Fruit fly (Drosophila melanogaster) whole organism, embryonic: Measurements from ENCODE around the gene ssp.
A peak's percentile ranks its signal among the peaks of the same experiment; 100 is the strongest.

Source experiments
- Aef1 ChIP-seq: fragments of 200-800 bp; sonication (Bioruptor generic); IDR thresholded peaks from 3 replicates; pipeline ENCODE4 v1.3.6; 2022; ENCODE audit warnings: missing biosample characterization, missing genetic modification characterization
- C15 ChIP-seq: fragments of 200-800 bp; sonication (Bioruptor generic); IDR thresholded peaks from 3 replicates; pipeline ENCODE4 v1.3.6; 2022; ENCODE audit warnings: missing biosample characterization, missing genetic modification characterization
- CG10209 ChIP-seq: fragments of 200-800 bp; sonication (Bioruptor generic); optimal IDR thresholded peaks from 3 replicates; lab custom pipeline; 2017; ENCODE audit warnings: missing biosample characterization, mild to moderate bottlenecking, missing genetic modification characterization, missing genetic modification reagents
- CG10267 ChIP-seq: fragments of 200-800 bp; sonication (Bioruptor generic); optimal IDR thresholded peaks from 2 replicates; lab custom pipeline; 2018; ENCODE audit warnings: missing biosample characterization, mild to moderate bottlenecking, missing genetic modification characterization, moderate library complexity
- CG10366 ChIP-seq: fragments of 200-800 bp; sonication (Bioruptor generic); IDR thresholded peaks from 2 replicates; pipeline ENCODE4 v1.3.6; 2022; ENCODE audit warnings: missing biosample characterization, missing genetic modification characterization
- CG10462 ChIP-seq: fragments of 200-800 bp; sonication (Bioruptor generic); optimal IDR thresholded peaks from 2 replicates; lab custom pipeline; 2016; ENCODE audit warnings: missing biosample characterization, missing genetic modification characterization
- CG10543 ChIP-seq: fragments of 200-800 bp; sonication (Bioruptor generic); optimal IDR thresholded peaks from 3 replicates; lab custom pipeline; 2017; ENCODE audit warnings: missing biosample characterization, mild to moderate bottlenecking, missing genetic modification characterization, moderate library complexity
- CG10654 ChIP-seq: fragments of 200-800 bp; sonication (Bioruptor generic); optimal IDR thresholded peaks from 2 replicates; lab custom pipeline; 2016; ENCODE audit warnings: missing biosample characterization, missing genetic modification characterization
- CG11093 ChIP-seq: fragments of 200-800 bp; sonication (Bioruptor generic); IDR thresholded peaks from 3 replicates; pipeline ENCODE4 v1.3.6; 2022; ENCODE audit warnings: missing biosample characterization, missing genetic modification characterization
- CG13296 ChIP-seq: fragments of 200-800 bp; sonication (Bioruptor generic); optimal IDR thresholded peaks from 3 replicates; lab custom pipeline; 2018; ENCODE audit warnings: missing biosample characterization, mild to moderate bottlenecking, missing genetic modification characterization
- CG15011 ChIP-seq: fragments of 200-800 bp; sonication (Bioruptor generic); optimal IDR thresholded peaks from 3 replicates; lab custom pipeline; 2018; ENCODE audit warnings: missing biosample characterization, mild to moderate bottlenecking, missing genetic modification characterization
- CG16813 ChIP-seq: fragments of 200-800 bp; sonication (Bioruptor generic); IDR thresholded peaks from 3 replicates; pipeline ENCODE4 v1.3.6; 2022; ENCODE audit warnings: missing biosample characterization, missing genetic modification characterization; ENCODE audit not compliant: partially characterized antibody
- CG17829 ChIP-seq: fragments of 200-800 bp; optimal IDR thresholded peaks from 2 replicates; lab custom pipeline; 2019; ENCODE audit warnings: missing biosample characterization, mild to moderate bottlenecking, missing genetic modification characterization, moderate library complexity
- CG32532 ChIP-seq: fragments of 200-800 bp; sonication (Bioruptor generic); IDR thresholded peaks from 2 replicates; pipeline ENCODE4 v1.3.6; 2022; ENCODE audit warnings: missing biosample characterization, missing genetic modification characterization
- CG3281 ChIP-seq: fragments of 200-800 bp; sonication (Bioruptor generic); optimal IDR thresholded peaks from 3 replicates; lab custom pipeline; 2017; ENCODE audit warnings: missing biosample characterization, mild to moderate bottlenecking, missing genetic modification characterization
- CG4360 ChIP-seq: fragments of 200-800 bp; sonication (Bioruptor generic); IDR thresholded peaks from 2 replicates; pipeline ENCODE4 v1.3.6; 2022; ENCODE audit warnings: missing biosample characterization, missing genetic modification characterization
- CG4617 ChIP-seq: fragments of 200-800 bp; sonication (Bioruptor generic); optimal IDR thresholded peaks from 3 replicates; lab custom pipeline; 2016; ENCODE audit warnings: missing biosample characterization, missing genetic modification characterization, borderline replicate concordance
- CG4707 ChIP-seq: fragments of 200-800 bp; sonication (Bioruptor generic); optimal IDR thresholded peaks from 2 replicates; lab custom pipeline; 2018; ENCODE audit warnings: missing biosample characterization, mild to moderate bottlenecking, missing genetic modification characterization, moderate library complexity
- CG4854 ChIP-seq: fragments of 200-800 bp; sonication (Bioruptor generic); optimal IDR thresholded peaks from 2 replicates; lab custom pipeline; 2016; ENCODE audit warnings: missing biosample characterization, missing genetic modification characterization, inconsistent platforms
- Doc2 ChIP-seq: fragments of 200-800 bp; sonication (Bioruptor generic); IDR thresholded peaks from 2 replicates; pipeline ENCODE4 v1.3.6; 2022; ENCODE audit warnings: missing biosample characterization, missing genetic modification characterization
- Doc3 ChIP-seq: fragments of 200-800 bp; sonication (Bioruptor generic); IDR thresholded peaks from 3 replicates; pipeline ENCODE4 v1.3.6; 2022; ENCODE audit warnings: missing biosample characterization, missing genetic modification characterization; ENCODE audit not compliant: partially characterized antibody
- E2f1 ChIP-seq: fragments of 200-800 bp; sonication (Bioruptor generic); IDR thresholded peaks from 2 replicates; pipeline ENCODE4 v1.3.6; 2022; ENCODE audit warnings: missing biosample characterization, missing genetic modification characterization
- Fer3 ChIP-seq: fragments of 200-800 bp; sonication (Bioruptor generic); optimal IDR thresholded peaks from 2 replicates; lab custom pipeline; 2018; ENCODE audit warnings: missing biosample characterization, mild to moderate bottlenecking, missing genetic modification characterization, moderate library complexity
- HLH3B ChIP-seq: fragments of 200-800 bp; sonication (Bioruptor generic); IDR thresholded peaks from 2 replicates; pipeline ENCODE4 v1.3.6; 2022; ENCODE audit warnings: missing biosample characterization, missing genetic modification characterization
- Hey ChIP-seq: fragments of 200-800 bp; sonication (Bioruptor generic); optimal IDR thresholded peaks from 3 replicates; lab custom pipeline; 2018; ENCODE audit warnings: missing biosample characterization, mild to moderate bottlenecking, missing genetic modification characterization
- Hr51 ChIP-seq, 2 experiments: fragments of 200-800 bp; sonication (Bioruptor generic); optimal IDR thresholded peaks; 2 replicates in 1 of 2; 3 replicates in 1 of 2; lab custom pipeline; 2016 to 2018; ENCODE audit warnings: missing biosample characterization in 2 of 2, missing genetic modification characterization in 2 of 2, mild to moderate bottlenecking in 1 of 2, moderate library complexity in 1 of 2
- Meics ChIP-seq: fragments of 200-800 bp; sonication (Bioruptor generic); optimal IDR thresholded peaks from 2 replicates; lab custom pipeline; 2017; ENCODE audit warnings: missing biosample characterization, mild to moderate bottlenecking, missing genetic modification characterization
- Oaz ChIP-seq: fragments of 200-800 bp; sonication (Bioruptor generic); IDR thresholded peaks from 2 replicates; pipeline ENCODE4 v1.3.6; 2022; ENCODE audit warnings: missing biosample characterization, missing genetic modification characterization
- Rfx ChIP-seq: fragments of 200-800 bp; sonication (Bioruptor generic); IDR thresholded peaks from 2 replicates; pipeline ENCODE4 v1.3.6; 2022; ENCODE audit warnings: missing biosample characterization, missing genetic modification characterization
- Scr ChIP-seq: fragments of 200-800 bp; sonication (Bioruptor generic); IDR thresholded peaks from 2 replicates; pipeline ENCODE4 v1.3.6; 2022; ENCODE audit warnings: missing biosample characterization, missing genetic modification characterization; ENCODE audit not compliant: partially characterized antibody
- Trl ChIP-seq, 3 experiments: fragments of >200 bp in 2 of 3; fragments of 200-800 bp in 1 of 3; sonication (Bioruptor generic) in 1 of 3; optimal IDR thresholded peaks; 2 replicates in 1 of 3; 3 replicates in 2 of 3; lab custom pipeline; 2016 to 2017; ENCODE audit warnings: missing biosample characterization in 1 of 3, missing genetic modification characterization in 1 of 3
- Vsx1 ChIP-seq: fragments of 200-800 bp; sonication (Bioruptor generic); optimal IDR thresholded peaks from 2 replicates; lab custom pipeline; 2017; ENCODE audit warnings: missing biosample characterization, mild to moderate bottlenecking, missing genetic modification characterization, missing genetic modification reagents
- ap ChIP-seq: fragments of 200-800 bp; sonication (Bioruptor generic); IDR thresholded peaks from 2 replicates; pipeline ENCODE4 v1.3.6; 2022; ENCODE audit warnings: missing biosample characterization, missing genetic modification characterization
- ash1 ChIP-seq: fragments of 200-800 bp; sonication (Bioruptor generic); optimal IDR thresholded peaks from 2 replicates; lab custom pipeline; 2018; ENCODE audit warnings: missing biosample characterization, mild to moderate bottlenecking, missing genetic modification characterization
- ci ChIP-seq: fragments of 200-800 bp; sonication (Bioruptor generic); IDR thresholded peaks from 3 replicates; pipeline ENCODE4 v1.3.6; 2022; ENCODE audit warnings: missing biosample characterization, missing genetic modification characterization
- da ChIP-seq: fragments of 200-800 bp; sonication (Bioruptor generic); optimal IDR thresholded peaks from 2 replicates; lab custom pipeline; 2016; ENCODE audit warnings: missing biosample characterization, missing genetic modification characterization
- dimm ChIP-seq: fragments of 200-800 bp; sonication (Bioruptor generic); IDR thresholded peaks from 2 replicates; pipeline ENCODE4 v1.3.6; 2022; ENCODE audit warnings: missing biosample characterization, missing genetic modification characterization
- disco-r ChIP-seq: fragments of 200-800 bp; sonication (Bioruptor generic); optimal IDR thresholded peaks from 2 replicates; lab custom pipeline; 2016; ENCODE audit warnings: missing biosample characterization, missing genetic modification characterization
- fd102C ChIP-seq: fragments of 200-800 bp; sonication (Bioruptor generic); optimal IDR thresholded peaks from 2 replicates; lab custom pipeline; 2018; ENCODE audit warnings: missing biosample characterization, mild to moderate bottlenecking, missing genetic modification characterization, moderate library complexity
- grau ChIP-seq: fragments of 200-800 bp; optimal IDR thresholded peaks from 3 replicates; lab custom pipeline; 2019; ENCODE audit warnings: missing biosample characterization, mild to moderate bottlenecking, missing genetic modification characterization, moderate library complexity
- jing ChIP-seq: fragments of 200-800 bp; sonication (Bioruptor generic); optimal IDR thresholded peaks from 2 replicates; lab custom pipeline; 2018; ENCODE audit warnings: missing biosample characterization, mild to moderate bottlenecking, missing genetic modification characterization
- lbe ChIP-seq: fragments of 200-800 bp; sonication (Bioruptor generic); optimal IDR thresholded peaks from 2 replicates; lab custom pipeline; 2016; ENCODE audit warnings: missing biosample characterization, mild to moderate bottlenecking, missing genetic modification characterization
- oc ChIP-seq: fragments of 200-800 bp; sonication (Bioruptor generic); optimal IDR thresholded peaks from 2 replicates; lab custom pipeline; 2018; ENCODE audit warnings: missing biosample characterization, mild to moderate bottlenecking, missing genetic modification characterization, moderate library complexity
- phol ChIP-seq: fragments of 200-800 bp; sonication (Bioruptor generic); optimal IDR thresholded peaks from 3 replicates; lab custom pipeline; 2018; ENCODE audit warnings: missing biosample characterization, mild to moderate bottlenecking, missing genetic modification characterization, moderate library complexity
- sd ChIP-seq: fragments of 200-800 bp; sonication (Bioruptor generic); optimal IDR thresholded peaks from 3 replicates; lab custom pipeline; 2018; ENCODE audit warnings: missing biosample characterization, mild to moderate bottlenecking, missing genetic modification characterization, moderate library complexity
- slp2 ChIP-seq: fragments of 200-800 bp; sonication (Bioruptor generic); optimal IDR thresholded peaks from 2 replicates; lab custom pipeline; 2016; ENCODE audit warnings: missing biosample characterization, missing genetic modification characterization
- stc ChIP-seq: fragments of 200-800 bp; sonication (Bioruptor generic); IDR thresholded peaks from 2 replicates; pipeline ENCODE4 v1.3.6; 2022; ENCODE audit warnings: missing biosample characterization, missing genetic modification characterization
- toy ChIP-seq: fragments of 200-800 bp; sonication (Bioruptor generic); IDR thresholded peaks from 2 replicates; pipeline ENCODE4 v1.3.6; 2022; ENCODE audit warnings: missing biosample characterization, missing genetic modification characterization

The ssp gene

dm6 chr3L:12111081-12111958, 6.7 kb upstream of the ssp start (continued):
- TF ChIP-seq CG10543 (GFP tag; lab: Kevin White, UChicago), result no peak
- TF ChIP-seq Scr (GFP tag; lab: Robert Waterston, UW), result no peak
- peak; percentile 24 for TF ChIP-seq CG4707 (GFP tag; lab: Kevin White, UChicago)
- peak; percentile 63 for TF ChIP-seq CG32532 (GFP tag; lab: Robert Waterston, UW)
- TF ChIP-seq Trl (optimal IDR thresholded peaks at IDR 0.05; lab: Kevin White, UChicago), result peak; percentile 53 to 75
- peak; percentile 25 for TF ChIP-seq Trl (GFP tag; optimal IDR thresholded peaks at IDR 0.05; lab: Kevin White, UChicago)
- no peak for TF ChIP-seq fd102C (GFP tag; lab: Kevin White, UChicago)
- peak; percentile 82 for TF ChIP-seq E2f1 (GFP tag; lab: Robert Waterston, UW)
- peak; percentile 69 for TF ChIP-seq Vsx1 (GFP tag; lab: Kevin White, UChicago)
- TF ChIP-seq Oaz (GFP tag; lab: Robert Waterston, UW), result no peak
- TF ChIP-seq toy (GFP tag; lab: Robert Waterston, UW), result no peak
- TF ChIP-seq CG13296 (GFP tag; lab: Kevin White, UChicago), result peak; percentile 71
- peak; percentile 50 for TF ChIP-seq sd
- no peak for TF ChIP-seq CG11093 (GFP tag; lab: Robert Waterston, UW)
- peak; percentile 91 for TF ChIP-seq CG4360
- TF ChIP-seq Fer3 (tag; lab: Kevin White, UChicago), result peak; percentile 79
- peak; percentile 96 for TF ChIP-seq CG17829 (tag; lab: Kevin White, UChicago)
- peak; percentile 60 for TF ChIP-seq CG10366 (GFP tag; lab: Robert Waterston, UW)
- no peak for TF ChIP-seq ci (GFP tag; lab: Robert Waterston, UW)
- no peak for TF ChIP-seq CG4854 (GFP tag; lab: Kevin White, UChicago)
- TF ChIP-seq lbe (GFP tag; lab: Kevin White, UChicago), result no peak
- TF ChIP-seq Doc3 (GFP tag; lab: Robert Waterston, UW), result no peak
- peak; percentile 70 for TF ChIP-seq stc
- TF ChIP-seq CG10654 (GFP tag; lab: Kevin White, UChicago), result peak; percentile 60
- TF ChIP-seq jing (GFP tag; lab: Kevin White, UChicago), result peak; percentile 11
- TF ChIP-seq da (GFP tag; lab: Kevin White, UChicago), result no peak
- TF ChIP-seq dimm (GFP tag; lab: Robert Waterston, UW), result no peak
- peak; percentile 87 for TF ChIP-seq CG10267 (tag; lab: Kevin White, UChicago)
- TF ChIP-seq ash1 (GFP tag; lab: Kevin White, UChicago), result no peak
- peak; percentile 29 for TF ChIP-seq CG10462 (GFP tag; lab: Kevin White, UChicago)
- peak; percentile 92 for TF ChIP-seq phol (tag; lab: Kevin White, UChicago)
- TF ChIP-seq oc, result peak; percentile 78
- TF ChIP-seq grau, result peak; percentile 92
- peak; percentile 68; the same call in 1 of the 2 replicates for TF ChIP-seq Rfx (GFP tag; lab: Robert Waterston, UW)
- TF ChIP-seq Doc2 (GFP tag; lab: Robert Waterston, UW), result no peak
- peak; percentile 55 for TF ChIP-seq Aef1 (GFP tag; lab: Robert Waterston, UW)
- TF ChIP-seq ap (GFP tag; lab: Robert Waterston, UW), result no peak
- TF ChIP-seq CG3281, result peak; percentile 64
- TF ChIP-seq CG4617 (GFP tag; lab: Kevin White, UChicago), result no peak
- TF ChIP-seq slp2 (GFP tag; lab: Kevin White, UChicago), result peak; percentile 35
- no peak for TF ChIP-seq disco-r
- peak; percentile 82 for TF ChIP-seq Meics (GFP tag; lab: Kevin White, UChicago)
- TF ChIP-seq CG10209 (GFP tag; lab: Kevin White, UChicago), result peak; percentile 83
- TF ChIP-seq Hr51 (GFP tag; optimal IDR thresholded peaks at IDR 0.05; lab: Kevin White, UChicago), result peak; percentile 30 to 91
- TF ChIP-seq CG16813 (GFP tag; lab: Robert Waterston, UW), result no peak
- no peak for TF ChIP-seq C15
- TF ChIP-seq Hey (tag; lab: Kevin White, UChicago), result no peak
- TF ChIP-seq HLH3B (GFP tag; lab: Robert Waterston, UW), result peak; percentile 72; the same call in 1 of the 2 replicates
- no peak for TF ChIP-seq CG15011 (GFP tag; lab: Kevin White, UChicago)
